Worm (Caenorhabditis elegans): ENCODE results near the gene dyf-13.

The dyf-13 gene

ce11 chrII:7122661-7123418, 48.3 kb downstream of the dyf-13 start, which contains the start of gene F10E7.11:
Gene F10E7.11, minus strand, starts transcription at chrII:7122892.
- TF ChIP-seq ceh-19 (GFP tag; optimal IDR thresholded peaks at IDR 0.05) (no peak), odd-2 (tag; optimal IDR thresholded peaks at IDR 0.05) (no peak), elt-2 (tag; optimal IDR thresholded peaks at IDR 0.05) (no peak), madf-2 (tag; optimal IDR thresholded peaks at IDR 0.05) (no peak), ceh-31 (tag; optimal IDR thresholded peaks at IDR 0.05) (peak; percentile 25), npax-4 (tag; optimal IDR thresholded peaks at IDR 0.05) (no peak), ceh-34 (tag; optimal IDR thresholded peaks at IDR 0.05) (peak; percentile 16), C08G9.2 (tag; optimal IDR thresholded peaks at IDR 0.05) (peak; percentile 9), tbx-2 (tag; optimal IDR thresholded peaks at IDR 0.05) (peak; percentile 59), zip-5 (tag; optimal IDR thresholded peaks at IDR 0.05) (peak; percentile 29), ref-2 (tag; optimal IDR thresholded peaks at IDR 0.05) (peak; percentile 23)

DNA sequence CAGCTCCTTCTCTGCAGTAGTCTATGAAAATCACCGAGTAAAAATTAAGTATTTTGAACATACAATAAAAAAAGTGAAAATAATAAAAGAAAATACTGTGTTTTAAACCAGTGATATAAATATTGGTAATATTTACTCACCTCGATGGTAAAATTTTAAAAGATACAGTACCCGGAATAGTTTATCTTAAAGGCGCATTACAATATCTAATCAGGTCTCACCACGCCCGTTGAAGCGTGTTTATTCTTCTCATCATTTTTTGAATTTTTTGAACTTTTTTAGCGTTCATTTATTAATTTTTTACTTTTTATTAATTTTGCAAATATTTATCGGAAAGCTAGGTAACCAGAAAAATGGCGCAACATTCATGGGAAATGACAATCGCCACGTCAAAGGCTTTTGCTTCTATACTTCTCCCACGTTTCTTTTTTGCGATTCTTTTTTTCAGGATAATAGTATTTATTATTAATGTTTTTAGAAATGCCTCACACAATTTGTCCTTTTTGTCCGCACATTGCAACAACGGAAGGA, 49.3 kb downstream of the dyf-13 start, which contains the start of gene F10E7.2:
Gene F10E7.2, plus strand, starts transcription at position 481 of the 531 bp plus-strand sequence.
- no peak for TF ChIP-seq pros-1 (tag; optimal IDR thresholded peaks at IDR 0.05)
- TF ChIP-seq pha-2 (tag; optimal IDR thresholded peaks at IDR 0.05) = no peak
- no peak for TF ChIP-seq T23F11.4 (GFP tag; optimal IDR thresholded peaks at IDR 0.05)
- TF ChIP-seq che-1 (tag; optimal IDR thresholded peaks at IDR 0.05) = no peak
- no peak for TF ChIP-seq eyg-1 (tag; optimal IDR thresholded peaks at IDR 0.05)
- TF ChIP-seq hlh-15 (tag; optimal IDR thresholded peaks at IDR 0.05) = no peak
- no peak for TF ChIP-seq ceh-14 (tag; optimal IDR thresholded peaks at IDR 0.05)
- TF ChIP-seq ceh-9 (tag; optimal IDR thresholded peaks at IDR 0.05) = no peak
- TF ChIP-seq unc-55 (GFP tag; optimal IDR thresholded peaks at IDR 0.05) = no peak
- TF ChIP-seq nhr-11 (tag; optimal IDR thresholded peaks at IDR 0.05) = no peak
- no peak for TF ChIP-seq sox-2 (GFP tag; IDR thresholded peaks at IDR 0.05)
- TF ChIP-seq lim-6 (tag; optimal IDR thresholded peaks at IDR 0.05) = no peak

DNA sequence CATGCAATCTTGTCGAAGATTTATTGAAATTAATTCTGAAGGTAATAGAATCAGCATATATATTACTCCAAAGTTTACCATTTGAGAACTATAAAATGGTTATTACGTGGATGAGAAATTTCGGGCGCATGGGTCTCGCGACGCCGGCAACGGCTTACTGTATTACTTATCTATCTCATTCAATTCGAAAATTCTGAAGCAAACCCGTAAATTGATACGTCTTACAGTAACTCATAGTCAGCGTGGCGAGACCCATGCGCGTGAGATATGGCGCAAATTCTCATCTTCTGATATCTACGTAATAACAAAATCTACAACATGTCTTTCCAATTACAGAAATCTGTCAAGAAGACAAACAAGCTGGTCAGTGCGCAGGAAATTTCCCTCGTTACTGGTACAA, 51.6 kb downstream of the dyf-13 start:
- TF ChIP-seq pax-1 (tag; optimal IDR thresholded peaks at IDR 0.05) = no peak
- no peak for TF ChIP-seq hlh-6 (tag; optimal IDR thresholded peaks at IDR 0.05)
